Worm (Caenorhabditis elegans) whole organism, late embryonic: Measurements from ENCODE around the gene best-19.

ENCODE experiments used
- pha-4 ChIP-seq: fragments of 150-350 bp; optimal IDR thresholded peaks from 2 replicates; lab custom pipeline; 2018; ENCODE audit warnings: missing biosample characterization, missing genetic modification reagents, missing genetic modification characterization
- rnt-1 ChIP-seq: sonication (generic microtip); optimal IDR thresholded peaks from 2 replicates; lab custom pipeline; 2016; ENCODE audit warnings: missing genetic modification characterization, missing compliant biosample characterization

- no peak for TF ChIP-seq rnt-1
- TF ChIP-seq pha-4: no peak
Observed at ce11 chrIV:259142-259541, 24.3 kb upstream of the best-19 start, which contains the start of gene dpy-9.
